Fruit fly (Drosophila melanogaster) whole organism, prepupa: Measurements from ENCODE around the gene ymp.
A peak's percentile ranks its signal among the peaks of the same experiment; 100 is the strongest.

Source experiments
- CG10669 ChIP-seq: fragments of 200-800 bp; sonication (Bioruptor generic); optimal IDR thresholded peaks from 3 replicates; lab custom pipeline; 2018; ENCODE audit warnings: missing biosample characterization, mild to moderate bottlenecking, missing genetic modification characterization, moderate library complexity
- CG11762 ChIP-seq: fragments of 200-800 bp; sonication (Bioruptor generic); optimal IDR thresholded peaks from 3 replicates; lab custom pipeline; 2016; ENCODE audit warnings: missing biosample characterization, missing genetic modification characterization; ENCODE audit not compliant: insufficient read depth
- CG11902 ChIP-seq: fragments of 200-800 bp; sonication (Bioruptor generic); optimal IDR thresholded peaks from 3 replicates; lab custom pipeline; 2016; ENCODE audit warnings: missing biosample characterization, missing genetic modification characterization
- CG15336 ChIP-seq: fragments of 200-800 bp; sonication (Bioruptor generic); IDR thresholded peaks from 2 replicates; pipeline ENCODE4 v1.3.6; 2022; ENCODE audit warnings: missing biosample characterization, missing genetic modification characterization
- CG1621 ChIP-seq: fragments of 200-800 bp; sonication (Bioruptor generic); optimal IDR thresholded peaks from 3 replicates; lab custom pipeline; 2018; ENCODE audit warnings: missing biosample characterization, mild to moderate bottlenecking, missing genetic modification characterization
- CG16779 ChIP-seq: fragments of 200-800 bp; sonication (Bioruptor generic); optimal IDR thresholded peaks from 3 replicates; lab custom pipeline; 2017; ENCODE audit warnings: missing biosample characterization, mild to moderate bottlenecking, missing genetic modification characterization
- CG3032 ChIP-seq: fragments of 200-800 bp; optimal IDR thresholded peaks from 2 replicates; lab custom pipeline; 2019; ENCODE audit warnings: missing biosample characterization, mild to moderate bottlenecking, missing genetic modification characterization, moderate library complexity
- CG31627 ChIP-seq: fragments of 200-800 bp; sonication (Bioruptor generic); optimal IDR thresholded peaks from 3 replicates; lab custom pipeline; 2016; ENCODE audit warnings: missing biosample characterization, missing genetic modification characterization
- CG32006 ChIP-seq: fragments of 200-800 bp; sonication (Bioruptor generic); optimal IDR thresholded peaks from 3 replicates; lab custom pipeline; 2017; ENCODE audit warnings: missing biosample characterization, mild to moderate bottlenecking, missing genetic modification characterization
- CG34406 ChIP-seq: fragments of 200-800 bp; sonication (Bioruptor generic); optimal IDR thresholded peaks from 3 replicates; lab custom pipeline; 2016; ENCODE audit warnings: missing biosample characterization, missing genetic modification characterization
- CG6792 ChIP-seq: fragments of 200-800 bp; sonication (Bioruptor generic); optimal IDR thresholded peaks from 3 replicates; lab custom pipeline; 2016; ENCODE audit warnings: missing biosample characterization, missing genetic modification characterization
- CG6854 ChIP-seq: fragments of 200-800 bp; sonication (Bioruptor generic); optimal IDR thresholded peaks from 2 replicates; lab custom pipeline; 2017; ENCODE audit warnings: missing biosample characterization, mild to moderate bottlenecking, missing genetic modification characterization
- CG7368 ChIP-seq: fragments of 200-800 bp; sonication (Bioruptor generic); optimal IDR thresholded peaks from 3 replicates; lab custom pipeline; 2016; ENCODE audit warnings: missing biosample characterization, missing genetic modification characterization
- CG8119 ChIP-seq: fragments of 200-800 bp; sonication (Bioruptor generic); IDR thresholded peaks from 3 replicates; pipeline ENCODE4 v1.3.6; 2022; ENCODE audit warnings: missing biosample characterization, missing genetic modification characterization
- CG8319 ChIP-seq: fragments of 200-800 bp; sonication (Bioruptor generic); optimal IDR thresholded peaks from 3 replicates; lab custom pipeline; 2016; ENCODE audit warnings: missing biosample characterization, missing genetic modification characterization
- Eip75B ChIP-seq: fragments of 200-800 bp; sonication (Bioruptor generic); optimal IDR thresholded peaks from 3 replicates; lab custom pipeline; 2016; ENCODE audit warnings: missing biosample characterization, missing genetic modification characterization
- Eip78C ChIP-seq: fragments of 200-800 bp; sonication (Bioruptor generic); peaks from one replicate; lab custom pipeline; 2016; ENCODE audit warnings: missing biosample characterization, missing genetic modification characterization
- Gug ChIP-seq: fragments of 200-800 bp; sonication (Bioruptor generic); IDR thresholded peaks from 2 replicates; pipeline ENCODE4 v1.3.6; 2022; ENCODE audit warnings: missing biosample characterization, missing genetic modification characterization
- Hr39 ChIP-seq: fragments of 200-800 bp; sonication (Bioruptor generic); optimal IDR thresholded peaks from 2 replicates; lab custom pipeline; 2016; ENCODE audit warnings: missing biosample characterization, missing genetic modification characterization
- Lpt ChIP-seq: fragments of 200-800 bp; sonication (Bioruptor generic); optimal IDR thresholded peaks from 3 replicates; lab custom pipeline; 2016; ENCODE audit warnings: missing biosample characterization, missing genetic modification characterization
- Met ChIP-seq: fragments of 200-800 bp; sonication (Bioruptor generic); optimal IDR thresholded peaks from 3 replicates; lab custom pipeline; 2016; ENCODE audit warnings: missing biosample characterization, missing genetic modification characterization
- OdsH ChIP-seq: fragments of 200-800 bp; sonication (Bioruptor generic); optimal IDR thresholded peaks from 3 replicates; lab custom pipeline; 2016; ENCODE audit warnings: missing biosample characterization, missing genetic modification characterization
- Sox14 ChIP-seq: fragments of 200-800 bp; sonication (Bioruptor generic); optimal IDR thresholded peaks from 3 replicates; lab custom pipeline; 2016; ENCODE audit warnings: missing biosample characterization, missing genetic modification characterization
- achi ChIP-seq: fragments of 200-800 bp; sonication (Bioruptor generic); optimal IDR thresholded peaks from 3 replicates; lab custom pipeline; 2016; ENCODE audit warnings: missing biosample characterization, missing genetic modification characterization
- acj6 ChIP-seq: fragments of 200-800 bp; sonication (Bioruptor generic); optimal IDR thresholded peaks from 3 replicates; lab custom pipeline; 2016; ENCODE audit warnings: missing biosample characterization, missing genetic modification characterization
- cyc ChIP-seq: fragments of 200-800 bp; sonication (Bioruptor generic); optimal IDR thresholded peaks from 3 replicates; lab custom pipeline; 2016; ENCODE audit warnings: missing biosample characterization, missing genetic modification characterization
- dac ChIP-seq: fragments of 200-800 bp; sonication (Bioruptor generic); optimal IDR thresholded peaks from 2 replicates; lab custom pipeline; 2017; ENCODE audit warnings: missing biosample characterization, mild to moderate bottlenecking, missing genetic modification characterization
- dsx ChIP-seq: fragments of 200-800 bp; optimal IDR thresholded peaks from 3 replicates; lab custom pipeline; 2019; ENCODE audit warnings: missing biosample characterization, mild to moderate bottlenecking, missing genetic modification characterization, moderate library complexity; ENCODE audit not compliant: poor library complexity, severe bottlenecking
- esn ChIP-seq: fragments of 200-800 bp; sonication (Bioruptor generic); optimal IDR thresholded peaks from 2 replicates; lab custom pipeline; 2016; ENCODE audit warnings: missing biosample characterization, mild to moderate bottlenecking, missing genetic modification characterization, moderate library complexity
- lz ChIP-seq: fragments of 200-800 bp; sonication (Bioruptor generic); optimal IDR thresholded peaks from 3 replicates; lab custom pipeline; 2016; ENCODE audit warnings: missing biosample characterization, missing genetic modification characterization
- net ChIP-seq: fragments of 200-800 bp; sonication (Bioruptor generic); optimal IDR thresholded peaks from 3 replicates; lab custom pipeline; 2016; ENCODE audit warnings: missing biosample characterization, missing genetic modification characterization
- pdm3 ChIP-seq: fragments of 200-800 bp; sonication (Bioruptor generic); optimal IDR thresholded peaks from 3 replicates; lab custom pipeline; 2016; ENCODE audit warnings: missing biosample characterization, missing genetic modification characterization
- salr ChIP-seq, 2 experiments: fragments of 200-800 bp; sonication (Bioruptor generic); optimal IDR thresholded peaks; 3 replicates each; lab custom pipeline; 2016 to 2018; ENCODE audit warnings: missing biosample characterization in 2 of 2, missing genetic modification characterization in 2 of 2, mild to moderate bottlenecking in 1 of 2
- svp ChIP-seq: fragments of 200-800 bp; sonication (Bioruptor generic); peaks from one replicate; lab custom pipeline; 2016; ENCODE audit warnings: missing biosample characterization, missing genetic modification characterization
- topi ChIP-seq: fragments of 200-800 bp; sonication (Bioruptor generic); optimal IDR thresholded peaks from 3 replicates; lab custom pipeline; 2016; ENCODE audit warnings: missing biosample characterization, missing genetic modification characterization
- vri ChIP-seq: fragments of 200-800 bp; sonication (Bioruptor generic); optimal IDR thresholded peaks from 3 replicates; lab custom pipeline; 2016; ENCODE audit warnings: missing biosample characterization, mild to moderate bottlenecking, missing genetic modification characterization

Gene ymp

dm6 chr3R:25626625-25627275 lies 17.8 kb upstream of the ymp start, which contains the start of gene Ssadh:
Ssadh (minus strand) TSS chr3R:25626924.
- TF ChIP-seq Hr39 (GFP tag; lab: Kevin White, UChicago) = no peak
- TF ChIP-seq vri (GFP tag; lab: Kevin White, UChicago) = no peak
- no peak for TF ChIP-seq cyc (GFP tag; lab: Kevin White, UChicago)
- peak; percentile 49 for TF ChIP-seq Eip78C (GFP tag; lab: Kevin White, UChicago)
- TF ChIP-seq topi (GFP tag; lab: Kevin White, UChicago) = no peak
- no peak for TF ChIP-seq salr (GFP tag; optimal IDR thresholded peaks at IDR 0.05; lab: Kevin White, UChicago)
- no peak for TF ChIP-seq pdm3 (GFP tag; lab: Kevin White, UChicago)
- no peak for TF ChIP-seq CG6792
- TF ChIP-seq esn (GFP tag; lab: Kevin White, UChicago) = peak; percentile 6
- no peak for TF ChIP-seq net (GFP tag; lab: Kevin White, UChicago)
- no peak for TF ChIP-seq lz (GFP tag; lab: Kevin White, UChicago)
- no peak for TF ChIP-seq CG10669

DNA sequence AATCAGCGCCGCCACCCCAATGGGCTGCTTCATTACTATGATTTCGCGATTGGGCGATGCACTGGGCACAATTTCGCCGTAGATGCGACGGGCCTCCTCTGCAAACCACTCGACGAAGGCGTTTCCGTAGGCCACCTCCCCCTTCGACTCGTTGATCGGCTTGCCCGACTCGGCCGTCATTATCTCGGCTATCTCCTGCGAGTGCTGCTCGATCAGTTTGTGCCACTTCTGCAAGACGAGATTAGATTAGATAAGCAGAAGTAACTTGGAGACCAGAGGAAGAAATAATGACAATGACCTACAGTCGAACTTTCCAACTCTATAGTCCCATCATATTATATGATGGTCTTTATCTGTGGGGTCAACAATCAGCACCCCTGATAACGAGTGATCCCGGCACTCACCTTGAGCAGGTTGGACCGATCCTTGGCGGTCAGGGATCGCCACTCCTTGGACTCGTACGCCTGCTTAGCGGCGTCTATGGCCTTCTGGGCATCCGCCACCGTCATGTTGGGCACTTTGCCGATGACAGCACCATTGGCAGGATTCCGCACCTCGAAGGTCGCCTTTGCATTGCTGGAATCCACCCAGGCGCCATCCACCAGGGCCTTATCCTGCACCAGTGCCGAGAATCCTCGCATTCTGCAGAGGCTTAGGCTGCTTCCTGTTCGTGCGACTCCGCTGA lies 17.2 kb upstream of the ymp start:
- TF ChIP-seq CG8319 (GFP tag; lab: Kevin White, UChicago) (no peak), Lpt (GFP tag; lab: Kevin White, UChicago) (no peak), svp (GFP tag; lab: Kevin White, UChicago) (peak; percentile 92)
- TF ChIP-seq, all 60 proteins: peak for 1

dm6 chr3R:25623800-25624791 lies 15.2 kb upstream of the ymp start, which contains the start of gene Npl4:
Npl4 (minus strand) TSS chr3R:25624662.
- TF ChIP-seq CG32006 (GFP tag; lab: Kevin White, UChicago) (peak; percentile 52), net (GFP tag; lab: Kevin White, UChicago) (peak; percentile 39), Met (GFP tag; lab: Kevin White, UChicago) (peak; percentile 43), cyc (GFP tag; lab: Kevin White, UChicago) (peak; percentile 3), Eip75B (peak; percentile 11), CG34406 (GFP tag; lab: Kevin White, UChicago) (peak; percentile 45), CG6792 (peak; percentile 27), CG3032 (tag; lab: Kevin White, UChicago) (peak; percentile 34), svp (GFP tag; lab: Kevin White, UChicago) (peak; percentile 65), dsx (peak; percentile 29), lz (GFP tag; lab: Kevin White, UChicago) (no peak), CG16779 (no peak), dac (GFP tag; lab: Kevin White, UChicago) (no peak), CG15336 (GFP tag; lab: Robert Waterston, UW) (peak; percentile 67), OdsH (GFP tag; lab: Kevin White, UChicago) (peak; percentile 44), CG11762 (GFP tag; lab: Kevin White, UChicago) (peak; percentile 35), CG8119 (GFP tag; lab: Robert Waterston, UW) (peak; percentile 67), Eip78C (GFP tag; lab: Kevin White, UChicago) (peak; percentile 46), CG6854 (GFP tag; lab: Kevin White, UChicago) (no peak), CG31627 (GFP tag; lab: Kevin White, UChicago) (peak; percentile 12), salr (GFP tag; optimal IDR thresholded peaks at IDR 0.05; lab: Kevin White, UChicago) (peak in 1 of 2 experiments; percentile 49), CG7368 (peak; percentile 9), Lpt (GFP tag; lab: Kevin White, UChicago) (peak; percentile 33), Gug (GFP tag; lab: Robert Waterston, UW) (peak; percentile 31; the same call in 1 of the 2 replicates), achi (GFP tag; lab: Kevin White, UChicago) (peak; percentile 46), acj6 (GFP tag; lab: Kevin White, UChicago) (peak; percentile 39), CG11902 (GFP tag; lab: Kevin White, UChicago) (no peak), CG1621 (tag; lab: Kevin White, UChicago) (no peak), Sox14 (GFP tag; lab: Kevin White, UChicago) (peak; percentile 8), Hr39 (GFP tag; lab: Kevin White, UChicago) (peak; percentile 23)
